In the genomic region with DNA sequence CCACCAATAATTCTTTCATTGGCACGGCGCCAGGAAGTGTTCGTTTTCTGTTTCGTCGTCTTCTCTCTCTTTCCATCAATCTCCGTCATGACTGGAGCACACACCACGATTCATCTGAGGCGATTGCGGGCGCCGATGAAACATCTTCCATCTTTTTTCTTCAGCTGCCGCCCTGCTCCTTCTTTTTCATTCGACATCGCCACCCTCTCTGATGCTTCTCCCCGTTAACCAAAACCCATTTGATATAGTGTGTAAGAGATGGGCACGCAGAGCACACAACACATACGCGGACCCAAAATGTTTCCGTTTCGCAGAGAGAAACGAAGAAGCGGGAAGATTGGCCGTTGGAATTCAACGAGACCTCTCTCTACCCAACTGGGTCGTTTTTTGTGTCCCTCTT, we compare ENCODE assay signal across 1 worm cellular context.
TF ChIP-seq lines count a peak whose summit lies in the region.

No protein-coding gene starts in this region.

TF ChIP-seq in whole organism, L1 larva, 84 proteins besides CTCF, POLR2A, EP300 and RAD21 (continued from another document):
- TF ChIP-seq dpl-1 (GFP tag; optimal IDR thresholded peaks at IDR 0.05; lab: Kevin White, UChicago): peak in 1 of 3 experiments; percentile 6
- no peak for TF ChIP-seq sptf-1 (tag; optimal IDR thresholded peaks at IDR 0.05; lab: Kevin White, UChicago)
- TF ChIP-seq elt-3 (tag; optimal IDR thresholded peaks at IDR 0.05; lab: Kevin White, UChicago): no peak
- TF ChIP-seq fos-1 (tag; optimal IDR thresholded peaks at IDR 0.05; lab: Kevin White, UChicago): no peak
- no peak for TF ChIP-seq nhr-77 (tag; optimal IDR thresholded peaks at IDR 0.05; lab: Kevin White, UChicago)
- no peak for TF ChIP-seq isw-1 (GFP tag; IDR thresholded peaks at IDR 0.05; lab: Robert Waterston, UW)
- no peak for TF ChIP-seq vab-15 (tag; optimal IDR thresholded peaks at IDR 0.05; lab: Kevin White, UChicago)
- TF ChIP-seq alr-1 (tag; optimal IDR thresholded peaks at IDR 0.05; lab: Kevin White, UChicago; ENCODE audit: borderline replicate concordance): no peak
- no peak for TF ChIP-seq nhr-12 (tag; optimal IDR thresholded peaks at IDR 0.05; lab: Kevin White, UChicago)
- TF ChIP-seq ceh-63 (GFP tag; optimal IDR thresholded peaks at IDR 0.05; lab: Kevin White, UChicago): no peak
- peak; percentile 55 for TF ChIP-seq dsc-1 (tag; optimal IDR thresholded peaks at IDR 0.05; lab: Kevin White, UChicago)
- TF ChIP-seq aha-1 (tag; optimal IDR thresholded peaks at IDR 0.05; lab: Kevin White, UChicago): no peak
- TF ChIP-seq ets-5 (GFP tag; IDR thresholded peaks at IDR 0.05; lab: Robert Waterston, UW): no peak
- no peak for TF ChIP-seq Y116A8C.19 (tag; optimal IDR thresholded peaks at IDR 0.05; lab: Kevin White, UChicago; ENCODE audit: borderline replicate concordance)
- no peak for TF ChIP-seq nhr-85 (tag; lab: Kevin White, UChicago)
- no peak for TF ChIP-seq tbx-2 (tag; optimal IDR thresholded peaks at IDR 0.05; lab: Kevin White, UChicago)
- TF ChIP-seq efl-3 (GFP tag; optimal IDR thresholded peaks at IDR 0.05; lab: Kevin White, UChicago): no peak
- TF ChIP-seq xbp-1 (tag; optimal IDR thresholded peaks at IDR 0.05; lab: Kevin White, UChicago): no peak
- TF ChIP-seq snpc-4 (tag; optimal IDR thresholded peaks at IDR 0.05; lab: Kevin White, UChicago): no peak
- TF ChIP-seq nhr-47 (tag; optimal IDR thresholded peaks at IDR 0.05; lab: Kevin White, UChicago): no peak
- TF ChIP-seq zip-4 (GFP tag; optimal IDR thresholded peaks at IDR 0.05; lab: Kevin White, UChicago): no peak
- peak in 1 of 2 experiments; percentile 35 for TF ChIP-seq ztf-11 (tag; optimal IDR thresholded peaks at IDR 0.05; lab: Kevin White, UChicago)
- TF ChIP-seq C34B4.2 (tag; optimal IDR thresholded peaks at IDR 0.05; lab: Kevin White, UChicago): no peak
- TF ChIP-seq nhr-71 (tag; optimal IDR thresholded peaks at IDR 0.05; lab: Kevin White, UChicago): peak; percentile 60
- TF ChIP-seq pqm-1 (tag; optimal IDR thresholded peaks at IDR 0.05; lab: Kevin White, UChicago): no peak
- TF ChIP-seq nhr-90 (tag; optimal IDR thresholded peaks at IDR 0.05; lab: Kevin White, UChicago; ENCODE audit: poor library complexity): no peak
- no peak for TF ChIP-seq hpl-2 (GFP tag; optimal IDR thresholded peaks at IDR 0.05; lab: Kevin White, UChicago)
- TF ChIP-seq sup-37 (GFP tag; optimal IDR thresholded peaks at IDR 0.05; lab: Kevin White, UChicago): no peak
- peak in 1 of 2 experiments; percentile 5 for TF ChIP-seq efl-1 (optimal IDR thresholded peaks at IDR 0.05; lab: Kevin White, UChicago)
- peak in 1 of 2 experiments; percentile 21 for TF ChIP-seq efl-1 (GFP tag; optimal IDR thresholded peaks at IDR 0.05 in 1 of 2; lab: Kevin White, UChicago)
- no peak for TF ChIP-seq egl-13 (tag; optimal IDR thresholded peaks at IDR 0.05; lab: Kevin White, UChicago)
- no peak for TF ChIP-seq grh-1 (GFP tag; IDR thresholded peaks at IDR 0.05; lab: Robert Waterston, UW)
- TF ChIP-seq zag-1 (tag; optimal IDR thresholded peaks at IDR 0.05; lab: Kevin White, UChicago): no peak
- no peak for TF ChIP-seq mab-9 (GFP tag; IDR thresholded peaks at IDR 0.05; lab: Robert Waterston, UW)
- peak in 1 of 2 experiments; percentile 37 for TF ChIP-seq lsy-2 (tag; optimal IDR thresholded peaks at IDR 0.05; lab: Kevin White, UChicago)
- no peak for TF ChIP-seq aly-2 (tag; optimal IDR thresholded peaks at IDR 0.05; lab: Kevin White, UChicago)
- TF ChIP-seq fkh-8 (tag; optimal IDR thresholded peaks at IDR 0.05; lab: Kevin White, UChicago): no peak
- no peak for TF ChIP-seq mef-2 (tag; optimal IDR thresholded peaks at IDR 0.05; lab: Kevin White, UChicago)
- TF ChIP-seq unc-86 (tag; optimal IDR thresholded peaks at IDR 0.05; lab: Kevin White, UChicago): no peak
- no peak for TF ChIP-seq unc-30 (tag; optimal IDR thresholded peaks at IDR 0.05; lab: Kevin White, UChicago)
- TF ChIP-seq C04F5.9 (tag; optimal IDR thresholded peaks at IDR 0.05; lab: Kevin White, UChicago): no peak
- TF ChIP-seq snu-23 (GFP tag; optimal IDR thresholded peaks at IDR 0.05; lab: Kevin White, UChicago): peak; percentile 29
- no peak for TF ChIP-seq ceh-90 (tag; optimal IDR thresholded peaks at IDR 0.05; lab: Kevin White, UChicago)
- TF ChIP-seq ces-1 (GFP tag; optimal IDR thresholded peaks at IDR 0.05; lab: Kevin White, UChicago): no peak
- TF ChIP-seq swsn-7 (tag; optimal IDR thresholded peaks at IDR 0.05; lab: Kevin White, UChicago): peak; percentile 26
- TF ChIP-seq ztf-4 (tag; optimal IDR thresholded peaks at IDR 0.05; lab: Kevin White, UChicago): no peak
- no peak for TF ChIP-seq nhr-20 (tag; optimal IDR thresholded peaks at IDR 0.05; lab: Kevin White, UChicago)
- no peak for TF ChIP-seq unc-62 (GFP tag; optimal IDR thresholded peaks at IDR 0.05; lab: Kevin White, UChicago)
- no peak for TF ChIP-seq nhr-28 (tag; optimal IDR thresholded peaks at IDR 0.05; lab: Kevin White, UChicago)
- TF ChIP-seq lin-15B (tag; optimal IDR thresholded peaks at IDR 0.05; lab: Kevin White, UChicago): no peak
- TF ChIP-seq pax-3 (tag; optimal IDR thresholded peaks at IDR 0.05; lab: Kevin White, UChicago): no peak
- no peak for TF ChIP-seq blmp-1 (tag; optimal IDR thresholded peaks at IDR 0.05; lab: Kevin White, UChicago)
- TF ChIP-seq lin-13 (GFP tag; optimal IDR thresholded peaks at IDR 0.05; lab: Kevin White, UChicago): no peak
- TF ChIP-seq elt-2 (tag; optimal IDR thresholded peaks at IDR 0.05; lab: Kevin White, UChicago): no peak
- no peak for TF ChIP-seq lin-35 (GFP tag; optimal IDR thresholded peaks at IDR 0.05; lab: Kevin White, UChicago)
- no peak for TF ChIP-seq ama-1 (optimal IDR thresholded peaks at IDR 0.05; lab: Kevin White, UChicago)
- no peak for TF ChIP-seq fkh-4 (tag; optimal IDR thresholded peaks at IDR 0.05; lab: Kevin White, UChicago; ENCODE audit: borderline replicate concordance)
- peak in 1 of 3 experiments; percentile 21 for TF ChIP-seq ceh-82 (tag; optimal IDR thresholded peaks at IDR 0.05; lab: Kevin White, UChicago)
- no peak for TF ChIP-seq mdl-1 (tag; optimal IDR thresholded peaks at IDR 0.05; lab: Kevin White, UChicago)
- no peak for TF ChIP-seq irx-1 (tag; optimal IDR thresholded peaks at IDR 0.05; lab: Kevin White, UChicago)
